Fruit fly (Drosophila melanogaster): ENCODE data around the gene CG42714.

CG42714 gene

dm6 chr3L:6217806-6218205 is 16.1 kb downstream of the CG42714 start, which contains the start of gene LanA (continued):
- TF ChIP-seq CG11398 (GFP tag; optimal IDR thresholded peaks at IDR 0.05) (peak; percentile 47), ttk (GFP tag; IDR thresholded peaks at IDR 0.05) (no peak), Opbp (GFP tag; IDR thresholded peaks at IDR 0.05; ENCODE audit: partially characterized antibody) (0 out of 3 replicates have a peak, but pooled peaks have one; percentile 28), CG3163 (GFP tag; optimal IDR thresholded peaks at IDR 0.05) (peak; percentile 27), her (GFP tag; optimal IDR thresholded peaks at IDR 0.05) (peak; percentile 45), CG8290 (GFP tag; optimal IDR thresholded peaks at IDR 0.05) (no peak), CG8290 (tag; optimal IDR thresholded peaks at IDR 0.05) (no peak), mirr (GFP tag; optimal IDR thresholded peaks at IDR 0.05) (peak; percentile 2), CG32772 (GFP tag; IDR thresholded peaks at IDR 0.05) (0 out of 2 replicates have a peak, but pooled peaks have one; percentile 12), Lpt (GFP tag; optimal IDR thresholded peaks at IDR 0.05) (no peak), pros (GFP tag; optimal IDR thresholded peaks at IDR 0.05) (peak; percentile 44), eyg (GFP tag; optimal IDR thresholded peaks at IDR 0.05) (peak; percentile 17), CG14441 (GFP tag; IDR thresholded peaks at IDR 0.05) (no peak), pum (GFP tag; optimal IDR thresholded peaks at IDR 0.05) (no peak), stwl (tag; optimal IDR thresholded peaks at IDR 0.05) (peak; percentile 7), sd (tag; optimal IDR thresholded peaks at IDR 0.05) (peak; percentile 19), CG1602 (GFP tag; optimal IDR thresholded peaks at IDR 0.05) (no peak), HLHmδ (GFP tag; optimal IDR thresholded peaks at IDR 0.05) (peak; percentile 75), CG16863 (GFP tag; optimal IDR thresholded peaks at IDR 0.05) (no peak), CG8924 (tag; optimal IDR thresholded peaks at IDR 0.05) (no peak), CG13287 (GFP tag; IDR thresholded peaks at IDR 0.05; ENCODE audit: partially characterized antibody) (no peak; the same call in 1 of the 2 replicates), Oaz (GFP tag; IDR thresholded peaks at IDR 0.05) (no peak), dati (GFP tag; IDR thresholded peaks at IDR 0.05) (no peak), CkIIα-i1 (GFP tag; IDR thresholded peaks at IDR 0.05) (no peak), HmgZ (tag; optimal IDR thresholded peaks at IDR 0.05) (no peak), CG2116 (GFP tag; optimal IDR thresholded peaks at IDR 0.05) (no peak), Atf3 (GFP tag; optimal IDR thresholded peaks at IDR 0.05) (no peak), Rfx (GFP tag; IDR thresholded peaks at IDR 0.05) (peak; percentile 30; the same call in 1 of the 2 replicates), ssp (GFP tag; IDR thresholded peaks at IDR 0.05) (no peak), CG17612 (GFP tag; IDR thresholded peaks at IDR 0.05) (no peak), CG18011 (GFP tag; optimal IDR thresholded peaks at IDR 0.05) (no peak), CG16813 (GFP tag; IDR thresholded peaks at IDR 0.05; ENCODE audit: partially characterized antibody) (0 out of 3 replicates have a peak, but pooled peaks have one; percentile 11), CG12236 (GFP tag; optimal IDR thresholded peaks at IDR 0.05) (no peak), CG9817 (tag; optimal IDR thresholded peaks at IDR 0.05) (no peak), kay (GFP tag; optimal IDR thresholded peaks at IDR 0.05) (no peak), Hand (GFP tag; optimal IDR thresholded peaks at IDR 0.05) (no peak), dm (GFP tag; optimal IDR thresholded peaks at IDR 0.05) (no peak), inv (GFP tag; IDR thresholded peaks at IDR 0.05; ENCODE audit: partially characterized antibody) (no peak), NfI (GFP tag; optimal IDR thresholded peaks at IDR 0.05) (no peak), CG1832 (GFP tag; optimal IDR thresholded peaks at IDR 0.05) (peak; percentile 15), en (GFP tag; optimal IDR thresholded peaks at IDR 0.05) (no peak), CG14860 (GFP tag; IDR thresholded peaks at IDR 0.05; ENCODE audit: partially characterized antibody) (no peak), ap (GFP tag; IDR thresholded peaks at IDR 0.05) (no peak), CG6791 (GFP tag; IDR thresholded peaks at IDR 0.05; ENCODE audit: partially characterized antibody) (peak; percentile 52; the same call in 1 of the 3 replicates), CG34224 (GFP tag; IDR thresholded peaks at IDR 0.05; ENCODE audit: partially characterized antibody) (no peak), CG4360 (GFP tag; IDR thresholded peaks at IDR 0.05) (peak; percentile 15; the same call in 1 of the 2 replicates), CG8388 (GFP tag; optimal IDR thresholded peaks at IDR 0.05) (no peak), CG6654 (GFP tag; optimal IDR thresholded peaks at IDR 0.05) (no peak), pb (GFP tag; optimal IDR thresholded peaks at IDR 0.05) (no peak), BtbVII (GFP tag; optimal IDR thresholded peaks at IDR 0.05) (no peak), ranshi (GFP tag; IDR thresholded peaks at IDR 0.05) (no peak)
